Worm (Caenorhabditis elegans): Measurements from ENCODE around the gene Y75B8A.18.

- TF ChIP-seq nhr-237 (tag; optimal IDR thresholded peaks at IDR 0.05) (no peak), nhr-76 (tag; optimal IDR thresholded peaks at IDR 0.05) (no peak), mep-1 (tag; optimal IDR thresholded peaks at IDR 0.05) (no peak)
Observed at ce11 chrIII:12188236-12188635, 37.8 kb downstream of the Y75B8A.18 start.

Data from whole organism, mixed stage, embryonic.